Worm (Caenorhabditis elegans): ENCODE data around the gene F52C9.3.

The F52C9.3 gene

DNA sequence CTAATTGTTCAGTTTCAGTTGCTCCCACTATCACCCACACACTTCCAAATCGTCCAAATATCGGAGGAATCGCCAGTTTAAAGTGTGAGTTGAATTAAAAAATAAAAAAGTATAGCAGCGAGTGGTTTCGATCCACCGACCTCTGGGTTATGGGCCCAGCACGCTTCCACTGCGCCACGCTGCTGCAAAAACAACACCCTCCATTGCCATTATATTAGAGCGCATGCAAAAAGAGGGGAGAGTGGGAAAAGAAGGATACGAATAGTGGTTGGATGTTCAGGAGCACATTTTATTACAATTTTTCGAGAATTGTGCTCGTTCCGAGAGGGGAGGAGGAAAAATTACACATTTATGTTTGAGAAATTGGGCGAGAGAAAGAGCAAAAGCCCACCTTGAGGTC lies 26.8 kb upstream of the F52C9.3 start (continued):
- TF ChIP-seq syd-9 (tag; optimal IDR thresholded peaks at IDR 0.05) (peak; percentile 91), npax-4 (tag; optimal IDR thresholded peaks at IDR 0.05) (peak; percentile 79), pax-1 (tag; optimal IDR thresholded peaks at IDR 0.05) (no peak), dve-1 (tag; optimal IDR thresholded peaks at IDR 0.05) (peak; percentile 73), pat-9 (tag; optimal IDR thresholded peaks at IDR 0.05) (peak; percentile 88), pag-3 (tag; optimal IDR thresholded peaks at IDR 0.05; ENCODE audit: borderline replicate concordance) (no peak), fax-1 (tag; optimal IDR thresholded peaks at IDR 0.05) (peak; percentile 87), zip-5 (tag; optimal IDR thresholded peaks at IDR 0.05) (peak; percentile 33), ceh-2 (tag; optimal IDR thresholded peaks at IDR 0.05) (peak; percentile 80), pha-2 (tag; optimal IDR thresholded peaks at IDR 0.05) (peak; percentile 92), ceh-9 (tag; optimal IDR thresholded peaks at IDR 0.05) (peak; percentile 77), ahr-1 (tag; optimal IDR thresholded peaks at IDR 0.05) (peak; percentile 61), ama-1 (optimal IDR thresholded peaks at IDR 0.05) (no peak), ceh-6 (GFP tag; optimal IDR thresholded peaks at IDR 0.05) (peak; percentile 84), rnt-1 (tag; optimal IDR thresholded peaks at IDR 0.05) (peak; percentile 82), unc-3 (GFP tag; conservative IDR thresholded peaks at IDR 0.05) (peak; percentile 82), unc-3 (tag; optimal IDR thresholded peaks at IDR 0.05) (peak; percentile 78), elt-4 (tag; optimal IDR thresholded peaks at IDR 0.05) (no peak), pqm-1 (tag; optimal IDR thresholded peaks at IDR 0.05) (peak; percentile 81), ceh-34 (tag; optimal IDR thresholded peaks at IDR 0.05) (peak; percentile 94), ceh-45 (GFP tag; IDR thresholded peaks at IDR 0.05) (peak; percentile 80), lim-6 (tag; optimal IDR thresholded peaks at IDR 0.05) (peak; percentile 22), ceh-19 (GFP tag; optimal IDR thresholded peaks at IDR 0.05) (peak; percentile 87), gmeb-2 (tag; optimal IDR thresholded peaks at IDR 0.05) (peak; percentile 91), pros-1 (tag; optimal IDR thresholded peaks at IDR 0.05) (no peak), hlh-30 (tag; optimal IDR thresholded peaks at IDR 0.05; ENCODE audit: insufficient read depth) (peak; percentile 33)

DNA sequence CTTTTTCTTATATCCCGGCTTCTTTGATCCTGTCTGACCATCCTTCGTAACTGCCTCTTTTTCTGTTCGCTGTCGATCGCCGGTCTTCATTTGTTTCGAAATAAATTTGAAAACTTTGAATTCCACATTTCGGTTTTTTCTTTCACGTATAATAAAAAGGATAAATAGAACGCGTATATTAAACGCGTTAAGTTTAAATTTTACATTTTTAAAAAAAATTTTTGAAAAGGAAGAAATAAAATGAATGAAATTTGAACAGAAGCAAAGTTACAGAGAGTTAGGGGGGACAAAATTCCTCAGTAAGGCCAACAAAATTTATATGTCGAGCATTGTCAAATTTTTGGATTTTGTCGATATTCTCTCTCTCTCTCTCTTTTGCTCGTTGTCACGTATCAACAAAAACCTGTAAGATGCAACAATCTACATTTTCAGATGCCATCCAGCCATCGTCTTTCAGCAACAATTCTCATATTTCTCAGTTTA lies 19.9 kb upstream of the F52C9.3 start, which contains the start of the genes T15B12.2 and F52C9.5:
Gene T15B12.2, minus strand, starts transcription at position 101 of the 483 bp plus-strand sequence.
Gene F52C9.5, plus strand, starts transcription at position 433 of the 483 bp plus-strand sequence.
- TF ChIP-seq mec-3 (tag; optimal IDR thresholded peaks at IDR 0.05; ENCODE audit: borderline replicate concordance) (no peak), ceh-9 (tag; optimal IDR thresholded peaks at IDR 0.05) (no peak), nhr-232 (tag; optimal IDR thresholded peaks at IDR 0.05) (no peak), pat-9 (tag; optimal IDR thresholded peaks at IDR 0.05) (no peak), T23F11.4 (GFP tag; optimal IDR thresholded peaks at IDR 0.05) (no peak), pha-4 (tag; optimal IDR thresholded peaks at IDR 0.05) (no peak), ceh-24 (tag; optimal IDR thresholded peaks at IDR 0.05) (no peak), hlh-8 (tag; optimal IDR thresholded peaks at IDR 0.05) (no peak), sox-4 (tag; optimal IDR thresholded peaks at IDR 0.05) (no peak), pros-1 (tag; optimal IDR thresholded peaks at IDR 0.05) (no peak), F13H6.1 (tag; optimal IDR thresholded peaks at IDR 0.05) (no peak), C08G9.2 (tag; optimal IDR thresholded peaks at IDR 0.05) (no peak), ceh-30 (tag; optimal IDR thresholded peaks at IDR 0.05) (no peak), ceh-2 (tag; optimal IDR thresholded peaks at IDR 0.05) (no peak), eyg-1 (tag; optimal IDR thresholded peaks at IDR 0.05) (no peak), ceh-6 (GFP tag; optimal IDR thresholded peaks at IDR 0.05) (no peak), ceh-14 (tag; optimal IDR thresholded peaks at IDR 0.05) (no peak), unc-42 (tag; optimal IDR thresholded peaks at IDR 0.05) (no peak), fax-1 (tag; optimal IDR thresholded peaks at IDR 0.05) (no peak)

DNA sequence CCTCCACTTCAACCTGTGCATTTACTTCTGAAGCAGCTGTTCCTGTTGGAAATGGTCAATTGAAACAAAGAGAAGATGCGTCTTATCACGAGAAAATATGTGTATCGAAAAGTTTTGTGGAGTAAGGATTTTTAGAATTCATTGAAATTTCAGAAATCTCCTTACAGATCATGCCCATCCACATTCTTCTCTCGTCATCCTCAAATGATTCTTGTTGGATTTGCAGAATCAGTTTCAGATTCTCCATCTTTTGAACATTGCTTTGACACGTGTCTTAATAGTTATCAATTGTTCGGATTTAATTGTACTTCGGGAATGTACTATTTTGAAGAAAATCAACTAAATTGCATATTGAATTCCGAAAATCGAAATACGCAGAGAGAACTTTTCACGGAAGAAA lies 17.6 kb upstream of the F52C9.3 start:
- no peak for TF ChIP-seq nhr-232 (tag; optimal IDR thresholded peaks at IDR 0.05)
- TF ChIP-seq fkh-6 (tag; optimal IDR thresholded peaks at IDR 0.05), result no peak
- no peak for TF ChIP-seq hlh-8 (tag; optimal IDR thresholded peaks at IDR 0.05)
- no peak for TF ChIP-seq F13H6.1 (tag; optimal IDR thresholded peaks at IDR 0.05)
- no peak for TF ChIP-seq che-1 (tag; optimal IDR thresholded peaks at IDR 0.05)
- no peak for TF ChIP-seq ceh-9 (tag; optimal IDR thresholded peaks at IDR 0.05)
- TF ChIP-seq dve-1 (tag; optimal IDR thresholded peaks at IDR 0.05), result no peak
- no peak for TF ChIP-seq elt-2 (tag; optimal IDR thresholded peaks at IDR 0.05)
- TF ChIP-seq ceh-6 (GFP tag; optimal IDR thresholded peaks at IDR 0.05), result no peak
- TF ChIP-seq ceh-19 (GFP tag; optimal IDR thresholded peaks at IDR 0.05), result no peak
- no peak for TF ChIP-seq unc-42 (tag; optimal IDR thresholded peaks at IDR 0.05)
- TF ChIP-seq ceh-45 (GFP tag; IDR thresholded peaks at IDR 0.05), result no peak
- TF ChIP-seq rnt-1 (tag; optimal IDR thresholded peaks at IDR 0.05), result no peak
- TF ChIP-seq sox-2 (GFP tag; IDR thresholded peaks at IDR 0.05), result no peak
- no peak for TF ChIP-seq tbx-2 (tag; optimal IDR thresholded peaks at IDR 0.05)
- no peak for TF ChIP-seq ets-4 (tag; optimal IDR thresholded peaks at IDR 0.05)
- no peak for TF ChIP-seq npax-4 (tag; optimal IDR thresholded peaks at IDR 0.05)
- TF ChIP-seq ahr-1 (tag; optimal IDR thresholded peaks at IDR 0.05), result no peak
- no peak for TF ChIP-seq ceh-24 (tag; optimal IDR thresholded peaks at IDR 0.05)
